Worm (Caenorhabditis elegans): Measurements from ENCODE around the gene ztf-14.

DNA sequence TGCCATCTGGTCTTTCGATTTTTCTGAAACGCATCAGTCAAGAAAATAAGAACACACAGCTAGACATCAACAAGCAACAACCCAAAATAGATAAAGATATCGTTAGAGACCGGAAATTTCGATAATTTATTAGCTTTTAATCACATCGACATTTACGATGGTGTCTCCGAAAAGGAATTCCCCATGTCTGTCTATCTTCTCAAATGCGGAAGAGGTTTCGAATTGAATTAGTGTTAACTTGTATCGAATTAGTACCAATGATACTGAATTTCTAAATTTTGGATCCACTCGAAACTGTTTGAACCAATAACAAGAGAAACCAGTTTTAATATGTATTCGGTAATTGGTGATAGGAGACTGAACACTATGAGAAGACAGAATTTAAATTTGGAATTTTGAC lies 38.7 kb downstream of the ztf-14 start:
- TF ChIP-seq ztf-23 (GFP tag; IDR thresholded peaks at IDR 0.05) (no peak), klf-2 (GFP tag; conservative IDR thresholded peaks at IDR 0.05) (no peak), cog-1 (tag; optimal IDR thresholded peaks at IDR 0.05) (no peak), ztf-29 (GFP tag; IDR thresholded peaks at IDR 0.05) (no peak), med-1 (GFP tag; optimal IDR thresholded peaks at IDR 0.05; ENCODE audit: insufficient read depth) (no peak), ref-1 (GFP tag; conservative IDR thresholded peaks at IDR 0.05) (no peak), flt-1 (GFP tag; IDR thresholded peaks at IDR 0.05) (no peak), tab-1 (GFP tag; IDR thresholded peaks at IDR 0.05) (no peak), T22C8.4 (GFP tag; IDR thresholded peaks at IDR 0.05) (no peak)
